Fruit fly (Drosophila melanogaster): ENCODE results near the gene CG2993.

The CG2993 gene

dm6 chr3R:7785784-7786183 lies 24.0 kb downstream of the CG2993 start, which contains the start of gene CG18745:
TSS of gene CG18745 (minus strand) at chr3R:7786119.
- no peak for TF ChIP-seq Myc (optimal IDR thresholded peaks at IDR 0.05)
- TF ChIP-seq h (optimal IDR thresholded peaks at IDR 0.05), result no peak
- no peak for TF ChIP-seq ttk (optimal IDR thresholded peaks at IDR 0.05)

- TF ChIP-seq psq (optimal IDR thresholded peaks at IDR 0.05) (no peak), ttk (optimal IDR thresholded peaks at IDR 0.05) (no peak), h (optimal IDR thresholded peaks at IDR 0.05) (no peak), insv (optimal IDR thresholded peaks at IDR 0.05) (no peak), Sin3A (optimal IDR thresholded peaks at IDR 0.05) (no peak), Myc (optimal IDR thresholded peaks at IDR 0.05) (no peak)
Measured at dm6 chr3R:7782933-7783686, 26.7 kb downstream of the CG2993 start, which contains the start of gene CG18747. TSS of gene CG18747 (minus strand) at chr3R:7783446.

dm6 chr3R:7779620-7780019 lies 30.2 kb downstream of the CG2993 start:
- no peak for TF ChIP-seq ttk (optimal IDR thresholded peaks at IDR 0.05)
- no peak for TF ChIP-seq psq (optimal IDR thresholded peaks at IDR 0.05)
- no peak for TF ChIP-seq Myc (optimal IDR thresholded peaks at IDR 0.05)
- no peak for TF ChIP-seq h (optimal IDR thresholded peaks at IDR 0.05)
- no peak for TF ChIP-seq Sin3A (optimal IDR thresholded peaks at IDR 0.05)
- no peak for TF ChIP-seq insv (optimal IDR thresholded peaks at IDR 0.05)

dm6 chr3R:7771656-7772055 lies 38.2 kb downstream of the CG2993 start, which contains the start of gene CG11286:
TSS of gene CG11286 (minus strand) at chr3R:7771756.
- TF ChIP-seq Myc (optimal IDR thresholded peaks at IDR 0.05), result no peak
- no peak for TF ChIP-seq h (optimal IDR thresholded peaks at IDR 0.05)
- TF ChIP-seq psq (optimal IDR thresholded peaks at IDR 0.05), result no peak
- TF ChIP-seq Sin3A (optimal IDR thresholded peaks at IDR 0.05), result no peak

dm6 chr3R:7760970-7761558 lies 48.8 kb downstream of the CG2993 start:
- TF ChIP-seq Myc (optimal IDR thresholded peaks at IDR 0.05) (no peak), Sin3A (optimal IDR thresholded peaks at IDR 0.05) (no peak), psq (optimal IDR thresholded peaks at IDR 0.05) (no peak), h (optimal IDR thresholded peaks at IDR 0.05) (no peak), insv (optimal IDR thresholded peaks at IDR 0.05) (no peak), ttk (optimal IDR thresholded peaks at IDR 0.05) (no peak)

dm6 chr3R:7759486-7759885 lies 50.3 kb downstream of the CG2993 start, which contains the start of gene Sp7:
TSS of gene Sp7 (plus strand) at chr3R:7759786.
- TF ChIP-seq Sin3A (optimal IDR thresholded peaks at IDR 0.05) (no peak), ttk (optimal IDR thresholded peaks at IDR 0.05) (no peak), h (optimal IDR thresholded peaks at IDR 0.05) (no peak), Myc (optimal IDR thresholded peaks at IDR 0.05) (no peak), insv (optimal IDR thresholded peaks at IDR 0.05) (no peak), psq (optimal IDR thresholded peaks at IDR 0.05) (no peak)

DNA sequence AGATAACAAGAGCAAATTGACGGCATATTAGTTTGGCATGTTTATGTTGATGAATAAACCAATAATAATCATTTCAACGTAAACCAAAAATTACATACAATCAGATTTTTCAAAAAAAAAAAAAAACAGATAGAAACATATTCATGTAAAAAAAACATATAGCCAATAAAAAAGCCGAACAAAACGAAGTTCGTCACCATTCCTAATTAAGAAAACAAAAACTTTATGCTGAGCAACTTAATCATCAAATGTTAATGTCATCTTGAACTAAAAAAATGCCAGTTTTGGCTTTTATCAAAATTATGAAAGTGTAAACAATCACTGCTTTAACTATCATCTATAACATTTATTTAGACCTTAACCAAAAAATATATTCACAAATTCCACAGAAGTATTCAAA lies 52.0 kb downstream of the CG2993 start, which contains the start of gene CG10919:
TSS of gene CG10919 (plus strand) at position 301 of the 400 bp plus-strand sequence.
- TF ChIP-seq Myc (optimal IDR thresholded peaks at IDR 0.05) (no peak), h (optimal IDR thresholded peaks at IDR 0.05) (no peak), Sin3A (optimal IDR thresholded peaks at IDR 0.05) (no peak), insv (optimal IDR thresholded peaks at IDR 0.05) (no peak), ttk (optimal IDR thresholded peaks at IDR 0.05) (no peak), psq (optimal IDR thresholded peaks at IDR 0.05) (no peak)

Measured in Kc167 (cell line).